Fruit fly (Drosophila melanogaster) whole organism, wandering third instar larva: ENCODE data around the gene NdufV3.

Source experiments
- Abd-B ChIP-seq: fragments of >200 bp; optimal IDR thresholded peaks from 2 replicates; lab custom pipeline; 2017; ENCODE audit warnings: missing biosample characterization, missing genetic modification characterization
- CG32264 ChIP-seq: fragments of 200-800 bp; sonication (Bioruptor generic); optimal IDR thresholded peaks from 2 replicates; lab custom pipeline; 2016; ENCODE audit warnings: missing biosample characterization, missing genetic modification characterization
- CG9705 ChIP-seq: fragments of 200-800 bp; sonication (Bioruptor generic); optimal IDR thresholded peaks from 2 replicates; lab custom pipeline; 2018; ENCODE audit warnings: missing biosample characterization, mild to moderate bottlenecking, missing genetic modification characterization
- CrebA ChIP-seq: fragments of 200-800 bp; sonication (Bioruptor generic); optimal IDR thresholded peaks from 2 replicates; lab custom pipeline; 2016; ENCODE audit warnings: missing biosample characterization, mild to moderate bottlenecking, missing genetic modification characterization, borderline replicate concordance
- Dif ChIP-seq: fragments of 200-275, 200-300 bp; sonication (Bioruptor generic); optimal IDR thresholded peaks from 2 replicates; lab custom pipeline; 2018; ENCODE audit warnings: missing biosample characterization, missing genetic modification characterization; ENCODE audit not compliant: partially characterized antibody
- GATAd ChIP-seq: sonication (Bioruptor generic); optimal IDR thresholded peaks from 2 replicates; lab custom pipeline; 2016; ENCODE audit warnings: missing biosample characterization, missing genetic modification characterization
- HLH106 ChIP-seq: fragments of 200-800 bp; optimal IDR thresholded peaks from 3 replicates; lab custom pipeline; 2019; ENCODE audit warnings: missing biosample characterization, mild to moderate bottlenecking, missing genetic modification characterization, moderate library complexity
- Hnf4 ChIP-seq: fragments of 200-800 bp; sonication (Bioruptor generic); optimal IDR thresholded peaks from 2 replicates; lab custom pipeline; 2016; ENCODE audit warnings: missing biosample characterization, mild to moderate bottlenecking, missing genetic modification characterization
- Hr78 ChIP-seq: fragments of >200 bp; optimal IDR thresholded peaks from 2 replicates; lab custom pipeline; 2017; ENCODE audit warnings: missing biosample characterization, missing genetic modification characterization
- Hr83 ChIP-seq: fragments of 200-300 bp; sonication (Bioruptor generic); optimal IDR thresholded peaks from 2 replicates; lab custom pipeline; 2016; ENCODE audit warnings: missing biosample characterization, mild to moderate bottlenecking, missing genetic modification characterization, moderate library complexity; ENCODE audit not compliant: poor library complexity, severe bottlenecking
- Jra ChIP-seq: sonication (Bioruptor generic); optimal IDR thresholded peaks from 2 replicates; lab custom pipeline; 2016; ENCODE audit warnings: missing biosample characterization, missing genetic modification characterization
- Mio ChIP-seq: sonication (Bioruptor generic); optimal IDR thresholded peaks from 2 replicates; lab custom pipeline; 2016; ENCODE audit warnings: missing biosample characterization, missing genetic modification characterization
- N ChIP-seq: fragments of >200 bp; optimal IDR thresholded peaks from 2 replicates; lab custom pipeline; 2018; ENCODE audit warnings: missing biosample characterization, missing external identifiers, missing genetic modification characterization
- OdsH ChIP-seq: fragments of 200-800 bp; sonication (Bioruptor generic); optimal IDR thresholded peaks from 2 replicates; lab custom pipeline; 2016; ENCODE audit warnings: missing biosample characterization, mild to moderate bottlenecking, missing genetic modification characterization
- Rel ChIP-seq, 2 experiments: fragments of 200-800 bp; sonication (Bioruptor generic) in 1 of 2; optimal IDR thresholded peaks; 2 replicates in 1 of 2; 3 replicates in 1 of 2; lab custom pipeline; 2016 to 2019; ENCODE audit warnings: mild to moderate bottlenecking in 2 of 2, missing biosample characterization in 2 of 2, missing genetic modification characterization in 2 of 2, moderate library complexity in 1 of 2
- Sp1 ChIP-seq: fragments of 200-800 bp; sonication (Bioruptor generic); optimal IDR thresholded peaks from 3 replicates; lab custom pipeline; 2019; ENCODE audit warnings: missing biosample characterization, mild to moderate bottlenecking, missing genetic modification characterization, moderate library complexity
- Vsx2 ChIP-seq: fragments of 200-300, 225-300 bp; sonication (Bioruptor generic); optimal IDR thresholded peaks from 2 replicates; lab custom pipeline; 2018; ENCODE audit warnings: missing biosample characterization, missing genetic modification characterization; ENCODE audit not compliant: partially characterized antibody
- br ChIP-seq: fragments of 200-800 bp; sonication (Bioruptor generic); optimal IDR thresholded peaks from 2 replicates; lab custom pipeline; 2016; ENCODE audit warnings: missing biosample characterization, missing genetic modification characterization
- brk ChIP-seq: fragments of 200-800 bp; sonication (Bioruptor generic); optimal IDR thresholded peaks from 2 replicates; lab custom pipeline; 2016; ENCODE audit warnings: missing biosample characterization, mild to moderate bottlenecking, missing genetic modification characterization
- dl ChIP-seq, 2 experiments: fragments of 175-275, 200-275 bp in 1 of 2; fragments of 200-275 bp in 1 of 2; sonication (Bioruptor generic); optimal IDR thresholded peaks; lab custom pipeline; 2018; ENCODE audit warnings: mild to moderate bottlenecking in 2 of 2, missing biosample characterization in 2 of 2, missing genetic modification characterization in 2 of 2, moderate library complexity in 2 of 2; ENCODE audit not compliant: partially characterized antibody in 2 of 2, insufficient read depth in 1 of 2
- dmrt93B ChIP-seq: fragments of 200-800 bp; sonication (Bioruptor generic); optimal IDR thresholded peaks from 2 replicates; lab custom pipeline; 2018; ENCODE audit warnings: missing biosample characterization, mild to moderate bottlenecking, missing genetic modification characterization
- dsf ChIP-seq: sonication (Bioruptor generic); optimal IDR thresholded peaks from 2 replicates; lab custom pipeline; 2016; ENCODE audit warnings: missing biosample characterization, missing genetic modification characterization, borderline replicate concordance
- ey ChIP-seq: fragments of 200-800 bp; sonication (Bioruptor generic); optimal IDR thresholded peaks from 2 replicates; lab custom pipeline; 2016; ENCODE audit warnings: missing biosample characterization, missing genetic modification characterization
- foxo ChIP-seq, 2 experiments: fragments of 200-800 bp; sonication (Bioruptor generic); optimal IDR thresholded peaks; 2 replicates in 1 of 2; 3 replicates in 1 of 2; lab custom pipeline; 2016 to 2017; ENCODE audit warnings: missing biosample characterization in 2 of 2, missing genetic modification characterization in 2 of 2
- h ChIP-seq: fragments of 200-800 bp; sonication (Bioruptor generic); optimal IDR thresholded peaks from 3 replicates; lab custom pipeline; 2016; ENCODE audit warnings: missing biosample characterization, mild to moderate bottlenecking, missing genetic modification characterization
- jim ChIP-seq: fragments of 175-275, 200-325 bp; sonication (Bioruptor generic); optimal IDR thresholded peaks from 2 replicates; lab custom pipeline; 2016; ENCODE audit warnings: missing biosample characterization, mild to moderate bottlenecking, missing genetic modification characterization
- lola ChIP-seq: fragments of >200 bp; optimal IDR thresholded peaks from 2 replicates; lab custom pipeline; 2017; ENCODE audit warnings: missing biosample characterization, missing genetic modification characterization
- pan ChIP-seq: fragments of >200 bp; optimal IDR thresholded peaks from 2 replicates; lab custom pipeline; 2017
- psq ChIP-seq: fragments of 200-800 bp; sonication (Bioruptor generic); optimal IDR thresholded peaks from 3 replicates; lab custom pipeline; 2017; ENCODE audit warnings: missing biosample characterization, mild to moderate bottlenecking, missing genetic modification characterization, moderate library complexity
- rgr ChIP-seq: fragments of 200-800 bp; sonication (Bioruptor generic); optimal IDR thresholded peaks from 3 replicates; lab custom pipeline; 2016; ENCODE audit warnings: missing biosample characterization, mild to moderate bottlenecking, missing genetic modification characterization
- sage ChIP-seq: fragments of 200-800 bp; sonication (Bioruptor generic); optimal IDR thresholded peaks from 2 replicates; lab custom pipeline; 2016; ENCODE audit warnings: missing biosample characterization, mild to moderate bottlenecking, missing genetic modification characterization
- sv ChIP-seq: fragments of 200-800 bp; sonication (Bioruptor generic); optimal IDR thresholded peaks from 3 replicates; lab custom pipeline; 2016; ENCODE audit warnings: missing biosample characterization, missing genetic modification characterization
- tai ChIP-seq: sonication (Bioruptor generic); optimal IDR thresholded peaks from 2 replicates; lab custom pipeline; 2016; ENCODE audit warnings: missing biosample characterization, missing genetic modification characterization
- usp ChIP-seq: fragments of >200 bp; optimal IDR thresholded peaks from 2 replicates; lab custom pipeline; 2017; ENCODE audit warnings: missing biosample characterization, missing genetic modification characterization

The NdufV3 gene

DNA sequence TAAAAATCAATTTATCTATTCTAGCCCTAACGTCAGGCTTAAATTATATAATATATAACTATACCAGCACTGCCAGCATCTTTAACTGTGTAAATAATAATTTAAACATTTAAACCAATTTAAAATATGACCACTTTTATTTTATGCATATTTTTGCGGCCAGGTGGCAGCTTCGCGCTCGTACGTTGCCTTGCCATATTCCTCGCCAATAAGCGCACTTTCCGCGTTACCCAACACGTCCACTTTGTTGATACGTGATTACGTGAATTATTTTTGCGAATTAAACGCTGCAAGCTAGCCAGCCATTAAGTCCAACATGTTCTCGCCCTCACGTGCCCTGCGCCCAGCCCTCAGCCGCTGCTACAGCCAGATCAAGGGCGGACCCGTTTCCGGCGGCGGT, at the start of gene NdufV3:
NdufV3 (plus strand) TSS at position 219 of the 400 bp plus-strand sequence.
- TF ChIP-seq GATAd (GFP tag; lab: Kevin White, UChicago), result no peak
- TF ChIP-seq HLH106 (tag; lab: Kevin White, UChicago), result peak; percentile 26
- no peak for TF ChIP-seq Jra (GFP tag; lab: Kevin White, UChicago)
- TF ChIP-seq CG32264 (GFP tag; lab: Kevin White, UChicago), result no peak
- peak; percentile 17 for TF ChIP-seq sage (GFP tag; lab: Kevin White, UChicago)
- TF ChIP-seq Rel (GFP tag; optimal IDR thresholded peaks at IDR 0.05; lab: Kevin White, UChicago), result no peak
- no peak for TF ChIP-seq Rel (tag; optimal IDR thresholded peaks at IDR 0.05; lab: Kevin White, UChicago)
- no peak for TF ChIP-seq usp (GFP tag; lab: Kevin White, UChicago)
- TF ChIP-seq dmrt93B (GFP tag; lab: Kevin White, UChicago), result no peak
- no peak for TF ChIP-seq psq (GFP tag; lab: Kevin White, UChicago)
- TF ChIP-seq N (GFP tag; lab: Kevin White, UChicago), result no peak
- no peak for TF ChIP-seq Hr78 (GFP tag; lab: Kevin White, UChicago)
- no peak for TF ChIP-seq Mio (GFP tag; lab: Kevin White, UChicago)
- no peak for TF ChIP-seq jim (GFP tag; lab: Kevin White, UChicago)
- peak; percentile 10 for TF ChIP-seq h
- TF ChIP-seq CrebA (GFP tag; lab: Kevin White, UChicago), result no peak
- TF ChIP-seq dsf (GFP tag; lab: Kevin White, UChicago), result no peak
- TF ChIP-seq Sp1 (GFP tag; lab: Kevin White, UChicago), result no peak
- TF ChIP-seq ey (GFP tag; lab: Kevin White, UChicago), result peak; percentile 6
- TF ChIP-seq dl (GFP tag; optimal IDR thresholded peaks at IDR 0.05; lab: Kevin White, UChicago; ENCODE audit: insufficient read depth in 1 of 2, partially characterized antibody in 2 of 2), result no peak
- peak; percentile 12 for TF ChIP-seq rgr (GFP tag; lab: Kevin White, UChicago)
- no peak for TF ChIP-seq sv (GFP tag; lab: Kevin White, UChicago)
- TF ChIP-seq tai, result no peak
- no peak for TF ChIP-seq Hr83 (GFP tag; lab: Kevin White, UChicago)
- TF ChIP-seq Hnf4 (GFP tag; lab: Kevin White, UChicago), result peak; percentile 49
- TF ChIP-seq OdsH (GFP tag; lab: Kevin White, UChicago), result no peak
- peak in 1 of 2 experiments; percentile 37 for TF ChIP-seq foxo (GFP tag; optimal IDR thresholded peaks at IDR 0.05; lab: Kevin White, UChicago)
- TF ChIP-seq lola (GFP tag; lab: Kevin White, UChicago), result no peak
- TF ChIP-seq br (GFP tag; lab: Kevin White, UChicago), result peak; percentile 6
- TF ChIP-seq CG9705 (GFP tag; lab: Kevin White, UChicago), result no peak
- no peak for TF ChIP-seq brk (GFP tag; lab: Kevin White, UChicago)
- TF ChIP-seq Vsx2 (GFP tag; lab: Kevin White, UChicago), result no peak
- no peak for TF ChIP-seq Abd-B (GFP tag; lab: Kevin White, UChicago)

DNA sequence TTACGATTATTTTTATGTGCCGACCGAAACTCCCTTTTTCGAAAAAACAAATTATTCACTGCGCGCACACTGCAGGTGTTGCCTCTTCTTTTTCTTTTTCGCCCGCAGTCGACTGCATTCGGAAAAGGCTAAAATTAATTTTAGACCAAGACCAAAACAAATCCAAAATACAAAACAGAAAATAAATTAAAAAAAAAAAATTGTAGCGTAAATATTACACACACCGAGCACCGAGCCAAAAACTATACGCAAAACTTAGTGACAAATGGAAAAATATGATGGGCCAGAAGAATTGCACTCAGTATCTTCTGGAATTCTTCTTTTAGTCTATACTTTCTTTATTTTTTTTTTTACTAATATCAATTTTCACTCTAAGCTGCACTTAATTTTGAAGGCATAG, 47.1 kb upstream of the NdufV3 start, which contains the start of gene CG44422:
CG44422 (minus strand) TSS at position 101 of the 400 bp plus-strand sequence.
- TF ChIP-seq Sp1 (GFP tag; lab: Kevin White, UChicago), result no peak
- TF ChIP-seq Rel (GFP tag; optimal IDR thresholded peaks at IDR 0.05; lab: Kevin White, UChicago), result no peak
- TF ChIP-seq Rel (tag; optimal IDR thresholded peaks at IDR 0.05; lab: Kevin White, UChicago), result no peak
- no peak for TF ChIP-seq foxo (GFP tag; optimal IDR thresholded peaks at IDR 0.05; lab: Kevin White, UChicago)
- TF ChIP-seq Hr83 (GFP tag; lab: Kevin White, UChicago), result no peak
- TF ChIP-seq pan, result no peak
- no peak for TF ChIP-seq Abd-B (GFP tag; lab: Kevin White, UChicago)
- no peak for TF ChIP-seq rgr (GFP tag; lab: Kevin White, UChicago)
- no peak for TF ChIP-seq brk (GFP tag; lab: Kevin White, UChicago)
- no peak for TF ChIP-seq usp (GFP tag; lab: Kevin White, UChicago)
- TF ChIP-seq Vsx2 (GFP tag; lab: Kevin White, UChicago), result no peak
- TF ChIP-seq Dif, result no peak
- TF ChIP-seq ey (GFP tag; lab: Kevin White, UChicago), result no peak
- no peak for TF ChIP-seq sv (GFP tag; lab: Kevin White, UChicago)
- no peak for TF ChIP-seq dmrt93B (GFP tag; lab: Kevin White, UChicago)
- no peak for TF ChIP-seq lola (GFP tag; lab: Kevin White, UChicago)
- no peak for TF ChIP-seq CG32264 (GFP tag; lab: Kevin White, UChicago)
- TF ChIP-seq tai, result no peak
- no peak for TF ChIP-seq GATAd (GFP tag; lab: Kevin White, UChicago)
- no peak for TF ChIP-seq h
- TF ChIP-seq N (GFP tag; lab: Kevin White, UChicago), result no peak
- TF ChIP-seq, all 38 proteins: peak for 0
